Worm (Caenorhabditis elegans) whole organism, L4 larva: Measurements from ENCODE around the gene Y38C1AA.1.

Experiments
- ctbp-1 ChIP-seq: fragments of 200-800 bp; sonication (Bioruptor generic); IDR thresholded peaks from 2 replicates; pipeline ENCODE4 v1.3.6; 2022; ENCODE audit warnings: missing genetic modification reagents, missing genetic modification characterization, missing compliant biosample characterization
- dpl-1 ChIP-seq: fragments of 150-350 bp; optimal IDR thresholded peaks from 2 replicates; lab custom pipeline; 2014; ENCODE audit warnings: missing biosample characterization, missing genetic modification reagents, missing genetic modification characterization
- hlh-30 ChIP-seq: sonication (generic microtip); optimal IDR thresholded peaks from 2 replicates; lab custom pipeline; 2017; ENCODE audit warnings: antibody characterized with exemption, mild to moderate bottlenecking, missing genetic modification characterization, missing compliant biosample characterization; ENCODE audit not compliant: insufficient read depth
- lir-3 ChIP-seq: sonication (generic microtip); optimal IDR thresholded peaks from 2 replicates; lab custom pipeline; 2016; ENCODE audit warnings: mild to moderate bottlenecking, missing genetic modification characterization, missing compliant biosample characterization
- nhr-111 ChIP-seq: fragments of 200-800 bp; sonication (Bioruptor generic); optimal IDR thresholded peaks from 2 replicates; lab custom pipeline; 2018; ENCODE audit warnings: mild to moderate bottlenecking, missing genetic modification characterization, missing compliant biosample characterization
- unc-39 ChIP-seq: sonication (generic microtip); optimal IDR thresholded peaks from 2 replicates; lab custom pipeline; 2017; ENCODE audit warnings: missing biosample characterization, missing genetic modification characterization

DNA sequence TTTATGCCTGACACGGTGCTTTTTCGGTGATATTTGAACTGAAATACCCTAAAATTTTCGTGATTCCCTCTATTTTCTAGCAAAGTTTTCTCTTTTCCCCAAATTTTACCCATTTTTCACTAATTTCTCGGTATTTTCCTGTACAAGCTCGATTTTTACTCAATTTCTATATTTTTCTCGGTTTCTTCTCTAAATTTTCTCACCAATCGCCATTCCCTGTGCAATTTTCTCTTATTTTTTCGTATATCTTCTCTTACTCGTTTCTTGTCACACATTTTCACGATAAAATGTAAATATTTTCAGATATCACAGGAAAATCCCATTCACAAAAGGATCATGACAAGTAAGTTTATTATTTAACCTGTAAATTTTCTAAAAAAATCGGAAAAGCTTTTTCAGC, 13.5 kb upstream of the Y38C1AA.1 start, which contains the start of gene csn-3:
- no peak for TF ChIP-seq unc-39 (tag; lab: Kevin White, UChicago)
- TF ChIP-seq ctbp-1 (GFP tag; lab: Robert Waterston, UW) = no peak
- TF ChIP-seq lir-3 (tag; lab: Kevin White, UChicago) = no peak
- TF ChIP-seq dpl-1 (GFP tag; lab: Kevin White, UChicago) = no peak
- TF ChIP-seq hlh-30 = no peak
- TF ChIP-seq nhr-111 = no peak
